Fruit fly (Drosophila melanogaster) S2 (cell line): ENCODE measurements around the gene Cht7.

Experiments
- CG8478 ChIP-seq: fragments of >200 bp; optimal IDR thresholded peaks from 2 replicates; lab custom pipeline; 2018
- CTCF ChIP-seq, 2 experiments: fragments of >200 bp; optimal IDR thresholded peaks; 2 replicates each; lab custom pipeline; 2018

dm6 chr3L:3121769-3122432, 15.1 kb upstream of the Cht7 start:
- TF ChIP-seq CG8478 (lab: Kevin White, UChicago) (no peak), CTCF (optimal IDR thresholded peaks at IDR 0.05; lab: Kevin White, UChicago) (no peak)
